Worm (Caenorhabditis elegans): ENCODE data around the gene Y42G9A.1.
"Not testable (repeated sequence)": the region's sequence is repeated elsewhere in the genome, so short reads cannot be mapped to it uniquely, and the experiment has no call there.

Y42G9A.1 gene

DNA sequence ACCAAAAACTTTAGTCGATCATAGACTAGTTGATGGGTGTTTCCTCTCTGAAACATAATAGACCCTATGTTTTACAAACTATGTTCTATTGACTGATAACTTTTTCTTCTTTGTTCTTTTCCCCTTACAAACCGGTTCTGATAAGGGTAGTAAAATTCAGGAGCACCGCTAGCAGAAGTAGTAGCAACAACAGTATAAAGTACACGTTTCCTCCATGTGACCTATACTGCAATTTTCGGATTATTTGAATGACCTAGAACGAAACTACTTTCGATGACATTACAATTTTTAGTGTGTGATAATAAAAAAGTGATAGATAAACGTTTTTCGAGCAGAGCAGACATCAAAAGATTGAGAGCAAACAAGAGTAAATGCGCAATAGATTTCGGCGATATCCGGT is 30.5 kb downstream of the Y42G9A.1 start:
- TF ChIP-seq nhr-80 (tag; optimal IDR thresholded peaks at IDR 0.05) (peak; percentile 83), ets-4 (GFP tag; optimal IDR thresholded peaks at IDR 0.05) (peak; percentile 51), zim-3 (tag; optimal IDR thresholded peaks at IDR 0.05) (no peak)

DNA sequence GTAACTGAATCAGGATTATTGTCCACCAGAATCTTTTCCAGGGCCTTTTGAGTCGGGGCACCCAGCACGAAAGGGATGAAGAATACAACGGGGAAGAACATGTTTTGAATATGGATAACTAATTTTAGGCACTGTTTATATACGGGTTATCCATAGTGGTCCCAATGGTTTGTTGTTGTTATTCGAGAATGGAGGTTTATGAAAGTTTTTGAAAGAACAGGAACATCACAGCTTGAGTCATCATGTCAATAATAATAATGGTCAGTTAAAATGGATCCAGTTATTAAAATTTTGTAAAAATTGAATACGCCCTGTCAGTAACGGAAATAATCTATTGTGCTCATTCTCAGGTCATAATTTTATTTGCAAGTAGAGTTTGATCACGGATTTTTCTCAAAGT is 33.4 kb downstream of the Y42G9A.1 start, which contains the start of gene nas-28:
Gene nas-28 (minus strand): TSS at position 101 of the 400 bp plus-strand sequence.
- TF ChIP-seq Y95B8A.8 (GFP tag; IDR thresholded peaks at IDR 0.05) (no peak), ceh-91 (GFP tag; IDR thresholded peaks at IDR 0.05) (no peak), mes-4 (tag; optimal IDR thresholded peaks at IDR 0.05) (no peak), ets-4 (GFP tag; optimal IDR thresholded peaks at IDR 0.05) (no peak), lin-35 (GFP tag; optimal IDR thresholded peaks at IDR 0.05) (no peak), mcd-1 (GFP tag; IDR thresholded peaks at IDR 0.05) (no peak), bed-2 (GFP tag; IDR thresholded peaks at IDR 0.05) (no peak), C06A6.2 (GFP tag; conservative IDR thresholded peaks at IDR 0.05) (no peak), nhr-120 (GFP tag; IDR thresholded peaks at IDR 0.05) (no peak), hmg-20 (GFP tag; IDR thresholded peaks at IDR 0.05) (no peak), Y79H2A.3 (GFP tag; conservative IDR thresholded peaks at IDR 0.05) (no peak), snpc-4 (GFP tag; optimal IDR thresholded peaks at IDR 0.05) (no peak), snpc-4 (tag; optimal IDR thresholded peaks at IDR 0.05) (no peak), gei-17 (GFP tag; optimal IDR thresholded peaks at IDR 0.05) (no peak), F52B5.7 (tag; optimal IDR thresholded peaks at IDR 0.05) (no peak), ceh-27 (GFP tag; optimal IDR thresholded peaks at IDR 0.05) (no peak), F49E8.2 (tag; optimal IDR thresholded peaks at IDR 0.05; ENCODE audit: insufficient read depth) (no peak)

DNA sequence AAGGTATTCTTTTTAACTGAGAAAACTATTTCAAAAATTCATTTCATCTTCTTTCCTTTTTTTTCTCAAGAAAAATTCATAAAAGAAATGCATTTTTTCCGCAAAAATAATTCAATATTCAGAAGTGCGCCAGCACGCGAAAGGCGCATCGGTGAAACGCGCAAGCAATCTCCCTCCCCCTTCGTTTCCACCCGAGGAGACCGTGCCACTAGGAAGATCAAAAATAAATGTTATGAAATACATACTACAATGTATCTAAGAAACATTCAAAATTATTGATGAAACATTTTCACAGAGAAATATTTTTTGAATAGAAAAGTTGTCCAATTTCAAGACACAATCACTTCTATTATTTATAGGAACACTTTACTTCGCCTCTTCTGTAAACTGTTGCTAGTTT is 38.3 kb downstream of the Y42G9A.1 start:
- peak; percentile 68 for TF ChIP-seq cebp-1 (GFP tag; IDR thresholded peaks at IDR 0.05)
- TF ChIP-seq cebp-1 (tag; optimal IDR thresholded peaks at IDR 0.05), result not testable (repeated sequence)
- TF ChIP-seq ztf-18 (tag; optimal IDR thresholded peaks at IDR 0.05), result peak; percentile 76

DNA sequence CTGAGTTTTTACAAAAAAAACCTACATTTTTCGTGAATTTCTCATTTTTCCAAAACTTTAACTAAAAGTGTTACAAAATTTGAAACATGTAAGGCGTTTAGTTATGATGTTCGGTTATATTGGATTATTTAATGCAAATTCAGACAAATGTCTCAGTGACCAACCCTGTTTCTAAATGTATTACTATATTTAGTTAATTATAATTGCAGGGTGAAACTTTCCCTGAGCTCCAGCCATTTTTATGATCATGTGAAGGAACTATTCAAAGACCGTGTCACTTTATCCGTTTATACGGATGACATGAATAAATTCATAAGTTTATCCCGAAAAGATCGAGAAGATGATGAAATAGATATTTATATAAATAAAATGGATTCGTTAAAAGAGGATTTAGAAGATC is 41.0 kb downstream of the Y42G9A.1 start, which contains the start of gene C23G10.5:
Gene C23G10.5 (plus strand): TSS at position 301 of the 400 bp plus-strand sequence.
- TF ChIP-seq lin-40 (tag; optimal IDR thresholded peaks at IDR 0.05) (no peak), athp-1 (tag; optimal IDR thresholded peaks at IDR 0.05) (no peak), snpc-3.4 (tag; optimal IDR thresholded peaks at IDR 0.05) (no peak), hmg-20 (GFP tag; IDR thresholded peaks at IDR 0.05) (no peak), ceh-58 (GFP tag; IDR thresholded peaks at IDR 0.05) (no peak), D2030.7 (GFP tag; IDR thresholded peaks at IDR 0.05) (no peak), attf-5 (GFP tag; optimal IDR thresholded peaks at IDR 0.05) (no peak), ekl-4 (GFP tag; IDR thresholded peaks at IDR 0.05) (no peak), F33H1.4 (GFP tag; IDR thresholded peaks at IDR 0.05) (no peak), snpc-1.1 (tag; optimal IDR thresholded peaks at IDR 0.05; ENCODE audit: insufficient read depth) (no peak), sdz-38 (tag; optimal IDR thresholded peaks at IDR 0.05) (no peak), sea-2 (GFP tag; IDR thresholded peaks at IDR 0.05) (no peak), somi-1 (GFP tag; optimal IDR thresholded peaks at IDR 0.05) (no peak), snpc-1.3 (tag; optimal IDR thresholded peaks at IDR 0.05; ENCODE audit: insufficient read depth) (no peak), F57C9.4 (tag; optimal IDR thresholded peaks at IDR 0.05) (no peak), nhr-179 (tag; optimal IDR thresholded peaks at IDR 0.05) (no peak), B0336.3 (GFP tag; IDR thresholded peaks at IDR 0.05) (no peak)
